Fruit fly (Drosophila melanogaster) whole organism, embryonic: Measurements from ENCODE around the gene Ak3.

Source experiments
- CG10654 ChIP-seq: fragments of 200-800 bp; sonication (Bioruptor generic); optimal IDR thresholded peaks from 2 replicates; lab custom pipeline; 2016; ENCODE audit warnings: missing biosample characterization, missing genetic modification characterization
- CG11085 ChIP-seq: fragments of 200-800 bp; sonication (Bioruptor generic); IDR thresholded peaks from 2 replicates; pipeline ENCODE4 v1.3.6; 2022; ENCODE audit warnings: missing biosample characterization, missing genetic modification characterization
- CG11504 ChIP-seq: fragments of 200-800 bp; sonication (Bioruptor generic); optimal IDR thresholded peaks from 3 replicates; lab custom pipeline; 2019; ENCODE audit warnings: missing biosample characterization, mild to moderate bottlenecking, missing genetic modification characterization, moderate library complexity
- CG11560 ChIP-seq: fragments of 200-800 bp; sonication (Bioruptor generic); IDR thresholded peaks from 3 replicates; pipeline ENCODE4 v1.3.6; 2022; ENCODE audit warnings: missing biosample characterization, missing genetic modification characterization
- CG11723 ChIP-seq: fragments of 200-800 bp; sonication (Bioruptor generic); optimal IDR thresholded peaks from 2 replicates; lab custom pipeline; 2017; ENCODE audit warnings: missing biosample characterization, mild to moderate bottlenecking, missing genetic modification characterization
- CG13775 ChIP-seq: fragments of 200-800 bp; sonication (Bioruptor generic); optimal IDR thresholded peaks from 3 replicates; lab custom pipeline; 2017; ENCODE audit warnings: missing biosample characterization, mild to moderate bottlenecking, missing genetic modification characterization
- CG15601 ChIP-seq: fragments of 200-800 bp; sonication (Bioruptor generic); optimal IDR thresholded peaks from 3 replicates; lab custom pipeline; 2019; ENCODE audit warnings: missing biosample characterization, mild to moderate bottlenecking, missing genetic modification characterization, moderate library complexity
- CG1647 ChIP-seq: fragments of 200-800 bp; sonication (Bioruptor generic); optimal IDR thresholded peaks from 3 replicates; lab custom pipeline; 2016; ENCODE audit warnings: missing biosample characterization, missing genetic modification characterization
- CG17186 ChIP-seq: fragments of 200-800 bp; sonication (Bioruptor generic); optimal IDR thresholded peaks from 3 replicates; lab custom pipeline; 2017; ENCODE audit warnings: missing biosample characterization, missing genetic modification reagents, missing genetic modification characterization
- CG2116 ChIP-seq: fragments of 200-800 bp; sonication (Bioruptor generic); optimal IDR thresholded peaks from 3 replicates; lab custom pipeline; 2018; ENCODE audit warnings: missing biosample characterization, mild to moderate bottlenecking, missing genetic modification characterization
- CG2875 ChIP-seq: fragments of 200-800 bp; sonication (Bioruptor generic); optimal IDR thresholded peaks from 2 replicates; lab custom pipeline; 2017; ENCODE audit warnings: missing biosample characterization, mild to moderate bottlenecking, missing genetic modification characterization, missing genetic modification reagents
- CG3065 ChIP-seq: fragments of 200-800 bp; sonication (Bioruptor generic); optimal IDR thresholded peaks from 2 replicates; lab custom pipeline; 2016; ENCODE audit warnings: missing biosample characterization, missing genetic modification characterization
- CG31224 ChIP-seq: fragments of 200-800 bp; sonication (Bioruptor generic); IDR thresholded peaks from 2 replicates; pipeline ENCODE4 v1.3.6; 2022; ENCODE audit warnings: missing biosample characterization, missing genetic modification characterization
- CG43689 ChIP-seq: fragments of 200-800 bp; sonication (Bioruptor generic); IDR thresholded peaks from 2 replicates; pipeline ENCODE4 v1.3.6; 2022; ENCODE audit warnings: missing biosample characterization, missing genetic modification characterization
- CG6254 ChIP-seq: fragments of 200-800 bp; sonication (Bioruptor generic); optimal IDR thresholded peaks from 3 replicates; lab custom pipeline; 2017; ENCODE audit warnings: mild to moderate bottlenecking, missing biosample characterization, missing genetic modification reagents, missing genetic modification characterization
- CG6689 ChIP-seq: fragments of 200-800 bp; sonication (Bioruptor generic); IDR thresholded peaks from 2 replicates; pipeline ENCODE4 v1.3.6; 2022; ENCODE audit warnings: missing biosample characterization, missing genetic modification characterization
- CG7357 ChIP-seq: fragments of 200-800 bp; sonication (Bioruptor generic); IDR thresholded peaks from 3 replicates; pipeline ENCODE4 v1.3.6; 2022; ENCODE audit warnings: missing biosample characterization, missing genetic modification characterization
- CG7963 ChIP-seq: fragments of 200-800 bp; sonication (Bioruptor generic); IDR thresholded peaks from 3 replicates; pipeline ENCODE4 v1.3.6; 2022; ENCODE audit warnings: missing biosample characterization, missing genetic modification characterization; ENCODE audit not compliant: partially characterized antibody
- CHES-1-like ChIP-seq: fragments of 200-800 bp; sonication (Bioruptor generic); optimal IDR thresholded peaks from 2 replicates; lab custom pipeline; 2016; ENCODE audit warnings: missing biosample characterization, missing genetic modification characterization
- Dek ChIP-seq: fragments of 200-800 bp; sonication (Bioruptor generic); optimal IDR thresholded peaks from 3 replicates; lab custom pipeline; 2019; ENCODE audit warnings: missing biosample characterization, mild to moderate bottlenecking, missing genetic modification characterization, moderate library complexity
- E2f2 ChIP-seq: fragments of 200-800 bp; sonication (Bioruptor generic); IDR thresholded peaks from 2 replicates; pipeline ENCODE4 v1.3.6; 2022; ENCODE audit warnings: missing biosample characterization, missing genetic modification characterization
- HLH3B ChIP-seq: fragments of 200-800 bp; sonication (Bioruptor generic); IDR thresholded peaks from 2 replicates; pipeline ENCODE4 v1.3.6; 2022; ENCODE audit warnings: missing biosample characterization, missing genetic modification characterization
- Oaz ChIP-seq: fragments of 200-800 bp; sonication (Bioruptor generic); IDR thresholded peaks from 2 replicates; pipeline ENCODE4 v1.3.6; 2022; ENCODE audit warnings: missing biosample characterization, missing genetic modification characterization
- Oli ChIP-seq: fragments of 200-800 bp; sonication (Bioruptor generic); optimal IDR thresholded peaks from 2 replicates; lab custom pipeline; 2018; ENCODE audit warnings: missing biosample characterization, mild to moderate bottlenecking, missing genetic modification characterization, moderate library complexity
- Optix ChIP-seq: fragments of 200-800 bp; sonication (Bioruptor generic); IDR thresholded peaks from 3 replicates; pipeline ENCODE4 v1.3.6; 2022; ENCODE audit warnings: missing biosample characterization, missing genetic modification characterization
- PHDP ChIP-seq: fragments of 200-800 bp; sonication (Bioruptor generic); optimal IDR thresholded peaks from 3 replicates; lab custom pipeline; 2018; ENCODE audit warnings: missing biosample characterization, mild to moderate bottlenecking, missing genetic modification characterization, moderate library complexity
- Poxn ChIP-seq: fragments of 200-800 bp; sonication (Bioruptor generic); IDR thresholded peaks from 2 replicates; pipeline ENCODE4 v1.3.6; 2022; ENCODE audit warnings: missing biosample characterization, missing genetic modification characterization
- Sox100B ChIP-seq: fragments of 200-800 bp; sonication (Bioruptor generic); optimal IDR thresholded peaks from 3 replicates; lab custom pipeline; 2018; ENCODE audit warnings: missing biosample characterization, mild to moderate bottlenecking, missing genetic modification characterization
- Spps ChIP-seq: fragments of 200-800 bp; sonication (Bioruptor generic); optimal IDR thresholded peaks from 2 replicates; lab custom pipeline; 2018; ENCODE audit warnings: missing biosample characterization, mild to moderate bottlenecking, missing genetic modification characterization
- Sry-β ChIP-seq: fragments of 200-800 bp; sonication (Bioruptor generic); optimal IDR thresholded peaks from 2 replicates; lab custom pipeline; 2018; ENCODE audit warnings: missing biosample characterization, mild to moderate bottlenecking, missing genetic modification characterization, moderate library complexity
- YL-1 ChIP-seq: fragments of 200-800 bp; sonication (Bioruptor generic); optimal IDR thresholded peaks from 3 replicates; lab custom pipeline; 2017; ENCODE audit warnings: missing biosample characterization, mild to moderate bottlenecking, missing genetic modification characterization
- bcd ChIP-seq: fragments of 200-800 bp; sonication (Bioruptor generic); optimal IDR thresholded peaks from 2 replicates; lab custom pipeline; 2017; ENCODE audit warnings: missing biosample characterization, mild to moderate bottlenecking, missing genetic modification characterization
- caup ChIP-seq: fragments of 200-800 bp; sonication (Bioruptor generic); optimal IDR thresholded peaks from 3 replicates; lab custom pipeline; 2017; ENCODE audit warnings: missing biosample characterization, mild to moderate bottlenecking, missing genetic modification characterization, moderate library complexity; ENCODE audit not compliant: severe bottlenecking
- dysf ChIP-seq: fragments of 200-800 bp; sonication (Bioruptor generic); IDR thresholded peaks from 3 replicates; pipeline ENCODE4 v1.3.6; 2022; ENCODE audit warnings: missing biosample characterization, missing genetic modification characterization
- emc ChIP-seq: fragments of 200-800 bp; sonication (Bioruptor generic); optimal IDR thresholded peaks from 2 replicates; lab custom pipeline; 2016; ENCODE audit warnings: missing biosample characterization, missing genetic modification characterization
- grau ChIP-seq: fragments of 200-800 bp; optimal IDR thresholded peaks from 3 replicates; lab custom pipeline; 2019; ENCODE audit warnings: missing biosample characterization, mild to moderate bottlenecking, missing genetic modification characterization, moderate library complexity
- ham ChIP-seq: fragments of 200-800 bp; sonication (Bioruptor generic); IDR thresholded peaks from 2 replicates; pipeline ENCODE4 v1.3.6; 2022; ENCODE audit warnings: missing biosample characterization, missing genetic modification characterization
- jumu ChIP-seq: fragments of 200-800 bp; sonication (Bioruptor generic); optimal IDR thresholded peaks from 3 replicates; lab custom pipeline; 2016; ENCODE audit warnings: missing biosample characterization, missing genetic modification characterization
- kah ChIP-seq: fragments of 200-800 bp; sonication (Bioruptor generic); optimal IDR thresholded peaks from 2 replicates; lab custom pipeline; 2018; ENCODE audit warnings: missing biosample characterization, mild to moderate bottlenecking, missing genetic modification characterization
- luna ChIP-seq: fragments of 200-800 bp; sonication (Bioruptor generic); optimal IDR thresholded peaks from 2 replicates; lab custom pipeline; 2016; ENCODE audit warnings: missing biosample characterization, missing genetic modification characterization
- oc ChIP-seq: fragments of 200-800 bp; sonication (Bioruptor generic); optimal IDR thresholded peaks from 2 replicates; lab custom pipeline; 2018; ENCODE audit warnings: missing biosample characterization, mild to moderate bottlenecking, missing genetic modification characterization, moderate library complexity
- onecut ChIP-seq: fragments of 200-800 bp; sonication (Bioruptor generic); IDR thresholded peaks from 2 replicates; pipeline ENCODE4 v1.3.6; 2022; ENCODE audit warnings: missing biosample characterization, missing genetic modification characterization
- pita ChIP-seq: fragments of 200-800 bp; sonication (Bioruptor generic); optimal IDR thresholded peaks from 2 replicates; lab custom pipeline; 2017; ENCODE audit warnings: missing biosample characterization, mild to moderate bottlenecking, missing genetic modification characterization
- pros ChIP-seq: fragments of 200-800 bp; sonication (Bioruptor generic); optimal IDR thresholded peaks from 3 replicates; lab custom pipeline; 2019; ENCODE audit warnings: missing biosample characterization, mild to moderate bottlenecking, missing genetic modification characterization, moderate library complexity
- row ChIP-seq: fragments of 200-800 bp; sonication (Bioruptor generic); IDR thresholded peaks from 3 replicates; pipeline ENCODE4 v1.3.6; 2022; ENCODE audit warnings: missing biosample characterization, missing genetic modification characterization
- sens-2 ChIP-seq: fragments of 200-800 bp; sonication (Bioruptor generic); IDR thresholded peaks from 2 replicates; pipeline ENCODE4 v1.3.6; 2022; ENCODE audit warnings: missing biosample characterization, missing genetic modification characterization
- tio ChIP-seq: fragments of 200-800 bp; sonication (Bioruptor generic); optimal IDR thresholded peaks from 2 replicates; lab custom pipeline; 2017; ENCODE audit warnings: missing biosample characterization, missing genetic modification characterization, inconsistent platforms
- toy ChIP-seq: fragments of 200-800 bp; sonication (Bioruptor generic); IDR thresholded peaks from 2 replicates; pipeline ENCODE4 v1.3.6; 2022; ENCODE audit warnings: missing biosample characterization, missing genetic modification characterization
- wdn ChIP-seq: fragments of 200-800 bp; sonication (Bioruptor generic); IDR thresholded peaks from 2 replicates; pipeline ENCODE4 v1.3.6; 2022; ENCODE audit warnings: missing biosample characterization, missing genetic modification characterization
- zfh1 ChIP-seq: fragments of 200-800 bp; sonication (Bioruptor generic); IDR thresholded peaks from 3 replicates; pipeline ENCODE4 v1.3.6; 2022; ENCODE audit warnings: missing biosample characterization, missing genetic modification characterization

The Ak3 gene

dm6 chr3R:10881824-10882559 is 7.4 kb downstream of the Ak3 start, which contains the start of gene Tpc1 (continued):
- peak; percentile 34 for TF ChIP-seq Dek (tag; lab: Kevin White, UChicago)
- TF ChIP-seq CG11085 (GFP tag; lab: Robert Waterston, UW): no peak
- TF ChIP-seq emc (GFP tag; lab: Kevin White, UChicago): no peak
- peak; percentile 9 for TF ChIP-seq CG1647 (GFP tag; lab: Kevin White, UChicago)
- TF ChIP-seq E2f2 (GFP tag; lab: Robert Waterston, UW): peak; percentile 94
- peak; percentile 44 for TF ChIP-seq CHES-1-like
- TF ChIP-seq sens-2 (GFP tag; lab: Robert Waterston, UW): no peak
- TF ChIP-seq ham (GFP tag; lab: Robert Waterston, UW): no peak
- peak; percentile 47; the same call in 2 of the 3 replicates for TF ChIP-seq CG7963
- no peak for TF ChIP-seq pita (GFP tag; lab: Kevin White, UChicago)
- no peak for TF ChIP-seq CG6689 (GFP tag; lab: Robert Waterston, UW)
- TF ChIP-seq CG13775: peak; percentile 60
- TF ChIP-seq oc (tag; lab: Kevin White, UChicago): peak; percentile 1
- TF ChIP-seq grau (tag; lab: Kevin White, UChicago): peak; percentile 46
- no peak for TF ChIP-seq CG31224
- TF ChIP-seq Sry-β (GFP tag; lab: Kevin White, UChicago): peak; percentile 99
- peak; percentile 88 for TF ChIP-seq CG11504 (tag; lab: Kevin White, UChicago)
- no peak for TF ChIP-seq CG43689
- no peak for TF ChIP-seq kah
- TF ChIP-seq Sox100B (GFP tag; lab: Kevin White, UChicago): no peak
- TF ChIP-seq CG2116: peak; percentile 76
- peak; percentile 20 for TF ChIP-seq bcd
- TF ChIP-seq CG17186 (GFP tag; lab: Kevin White, UChicago): no peak
- no peak for TF ChIP-seq Poxn (GFP tag; lab: Robert Waterston, UW)
- no peak for TF ChIP-seq Spps (tag; lab: Kevin White, UChicago)
- no peak for TF ChIP-seq CG2875 (GFP tag; lab: Kevin White, UChicago)
- TF ChIP-seq Oaz (GFP tag; lab: Robert Waterston, UW): no peak
- TF ChIP-seq row: peak; percentile 93
- TF ChIP-seq tio (GFP tag; lab: Kevin White, UChicago): no peak
- no peak for TF ChIP-seq Optix
- TF ChIP-seq CG7357: no peak
- TF ChIP-seq CG6254 (GFP tag; lab: Kevin White, UChicago): no peak
- no peak for TF ChIP-seq PHDP (tag; lab: Kevin White, UChicago)
- peak; percentile 48 for TF ChIP-seq CG15601 (tag; lab: Kevin White, UChicago)
- no peak for TF ChIP-seq dysf (GFP tag; lab: Robert Waterston, UW)
- peak; percentile 48 for TF ChIP-seq luna (GFP tag; lab: Kevin White, UChicago)
- TF ChIP-seq onecut (GFP tag; lab: Robert Waterston, UW): no peak
- TF ChIP-seq caup (GFP tag; lab: Kevin White, UChicago): no peak
- TF ChIP-seq CG11723 (GFP tag; lab: Kevin White, UChicago): no peak
- TF ChIP-seq Oli (tag; lab: Kevin White, UChicago): no peak
- TF ChIP-seq jumu (GFP tag; lab: Kevin White, UChicago): no peak
- TF ChIP-seq toy: no peak
- no peak for TF ChIP-seq HLH3B (GFP tag; lab: Robert Waterston, UW)
- TF ChIP-seq CG3065: no peak
- peak; percentile 7 for TF ChIP-seq CG10654 (GFP tag; lab: Kevin White, UChicago)
- TF ChIP-seq zfh1 (GFP tag; lab: Robert Waterston, UW): 0 out of 3 replicates have a peak, but pooled peaks have one; percentile 7
- peak; percentile 23 for TF ChIP-seq YL-1
- TF ChIP-seq pros (GFP tag; lab: Kevin White, UChicago): peak; percentile 90
- no peak for TF ChIP-seq wdn
- no peak for TF ChIP-seq CG11560 (tag; lab: Robert Waterston, UW)
